Worm (Caenorhabditis elegans) whole organism, midembryonic: ENCODE data around the gene panl-3.

Experiments
- tab-1 ChIP-seq: fragments of 200-800 bp; sonication (Bioruptor generic); IDR thresholded peaks from 2 replicates; pipeline ENCODE4 v1.3.6; 2022; ENCODE audit warnings: missing genetic modification characterization, missing compliant biosample characterization
- ztf-29 ChIP-seq: fragments of 200-800 bp; sonication (Bioruptor generic); IDR thresholded peaks from 2 replicates; pipeline ENCODE4 v1.3.6; 2022; ENCODE audit warnings: missing genetic modification reagents, missing genetic modification characterization, missing compliant biosample characterization

DNA sequence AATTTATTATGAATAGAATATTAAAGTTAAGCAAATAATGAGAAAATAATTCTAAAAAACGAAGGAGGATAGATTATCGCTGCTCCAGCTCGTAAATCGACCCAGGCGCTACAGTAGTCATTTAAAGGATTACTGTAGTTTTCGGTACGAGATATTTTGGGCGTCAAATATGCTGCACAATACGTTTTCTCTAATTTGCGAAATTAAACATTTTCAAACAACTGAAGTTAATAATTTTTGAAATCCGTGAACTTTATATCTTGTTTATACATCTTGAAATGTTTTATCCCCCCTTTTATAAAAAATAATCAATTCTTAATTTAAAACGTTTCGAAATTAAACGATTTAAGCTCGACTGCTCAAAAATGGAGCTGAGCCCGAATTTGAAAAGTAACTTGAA is 27.2 kb downstream of the panl-3 start, which contains the start of gene K11H3.2:
- no peak for TF ChIP-seq ztf-29 (GFP tag; lab: Robert Waterston, UW)
- no peak for TF ChIP-seq tab-1 (GFP tag; lab: Robert Waterston, UW)
